Fruit fly (Drosophila melanogaster) whole organism, wandering third instar larva: ENCODE measurements around the gene CG17777.

Experiments
- Abd-B ChIP-seq: fragments of >200 bp; optimal IDR thresholded peaks from 2 replicates; lab custom pipeline; 2017; ENCODE audit warnings: missing biosample characterization, missing genetic modification characterization
- CG32264 ChIP-seq: fragments of 200-800 bp; sonication (Bioruptor generic); optimal IDR thresholded peaks from 2 replicates; lab custom pipeline; 2016; ENCODE audit warnings: missing biosample characterization, missing genetic modification characterization
- CG9705 ChIP-seq: fragments of 200-800 bp; sonication (Bioruptor generic); optimal IDR thresholded peaks from 2 replicates; lab custom pipeline; 2018; ENCODE audit warnings: missing biosample characterization, mild to moderate bottlenecking, missing genetic modification characterization
- Dif ChIP-seq: fragments of 200-275, 200-300 bp; sonication (Bioruptor generic); optimal IDR thresholded peaks from 2 replicates; lab custom pipeline; 2018; ENCODE audit warnings: missing biosample characterization, missing genetic modification characterization; ENCODE audit not compliant: partially characterized antibody
- GATAd ChIP-seq: sonication (Bioruptor generic); optimal IDR thresholded peaks from 2 replicates; lab custom pipeline; 2016; ENCODE audit warnings: missing biosample characterization, missing genetic modification characterization
- HLH106 ChIP-seq: fragments of 200-800 bp; optimal IDR thresholded peaks from 3 replicates; lab custom pipeline; 2019; ENCODE audit warnings: missing biosample characterization, mild to moderate bottlenecking, missing genetic modification characterization, moderate library complexity
- Hr78 ChIP-seq: fragments of >200 bp; optimal IDR thresholded peaks from 2 replicates; lab custom pipeline; 2017; ENCODE audit warnings: missing biosample characterization, missing genetic modification characterization
- Mio ChIP-seq: sonication (Bioruptor generic); optimal IDR thresholded peaks from 2 replicates; lab custom pipeline; 2016; ENCODE audit warnings: missing biosample characterization, missing genetic modification characterization
- Myc ChIP-seq: fragments of >200 bp; optimal IDR thresholded peaks from 2 replicates; lab custom pipeline; 2017
- N ChIP-seq: fragments of >200 bp; optimal IDR thresholded peaks from 2 replicates; lab custom pipeline; 2018; ENCODE audit warnings: missing biosample characterization, missing external identifiers, missing genetic modification characterization
- OdsH ChIP-seq: fragments of 200-800 bp; sonication (Bioruptor generic); optimal IDR thresholded peaks from 2 replicates; lab custom pipeline; 2016; ENCODE audit warnings: missing biosample characterization, mild to moderate bottlenecking, missing genetic modification characterization
- Rel ChIP-seq, 2 experiments: fragments of 200-800 bp; sonication (Bioruptor generic) in 1 of 2; optimal IDR thresholded peaks; 2 replicates in 1 of 2; 3 replicates in 1 of 2; lab custom pipeline; 2016 to 2019; ENCODE audit warnings: mild to moderate bottlenecking in 2 of 2, missing biosample characterization in 2 of 2, missing genetic modification characterization in 2 of 2, moderate library complexity in 1 of 2
- Sp1 ChIP-seq: fragments of 200-800 bp; sonication (Bioruptor generic); optimal IDR thresholded peaks from 3 replicates; lab custom pipeline; 2019; ENCODE audit warnings: missing biosample characterization, mild to moderate bottlenecking, missing genetic modification characterization, moderate library complexity
- Vsx2 ChIP-seq: fragments of 200-300, 225-300 bp; sonication (Bioruptor generic); optimal IDR thresholded peaks from 2 replicates; lab custom pipeline; 2018; ENCODE audit warnings: missing biosample characterization, missing genetic modification characterization; ENCODE audit not compliant: partially characterized antibody
- br ChIP-seq: fragments of 200-800 bp; sonication (Bioruptor generic); optimal IDR thresholded peaks from 2 replicates; lab custom pipeline; 2016; ENCODE audit warnings: missing biosample characterization, missing genetic modification characterization
- dl ChIP-seq, 2 experiments: fragments of 175-275, 200-275 bp in 1 of 2; fragments of 200-275 bp in 1 of 2; sonication (Bioruptor generic); optimal IDR thresholded peaks; lab custom pipeline; 2018; ENCODE audit warnings: mild to moderate bottlenecking in 2 of 2, missing biosample characterization in 2 of 2, missing genetic modification characterization in 2 of 2, moderate library complexity in 2 of 2; ENCODE audit not compliant: partially characterized antibody in 2 of 2, insufficient read depth in 1 of 2
- dsf ChIP-seq: sonication (Bioruptor generic); optimal IDR thresholded peaks from 2 replicates; lab custom pipeline; 2016; ENCODE audit warnings: missing biosample characterization, missing genetic modification characterization, borderline replicate concordance
- ey ChIP-seq: fragments of 200-800 bp; sonication (Bioruptor generic); optimal IDR thresholded peaks from 2 replicates; lab custom pipeline; 2016; ENCODE audit warnings: missing biosample characterization, missing genetic modification characterization
- foxo ChIP-seq, 2 experiments: fragments of 200-800 bp; sonication (Bioruptor generic); optimal IDR thresholded peaks; 2 replicates in 1 of 2; 3 replicates in 1 of 2; lab custom pipeline; 2016 to 2017; ENCODE audit warnings: missing biosample characterization in 2 of 2, missing genetic modification characterization in 2 of 2
- fru ChIP-seq: fragments of 200-800 bp; sonication (Bioruptor generic); optimal IDR thresholded peaks from 3 replicates; lab custom pipeline; 2016; ENCODE audit warnings: missing biosample characterization, mild to moderate bottlenecking, missing genetic modification characterization
- h ChIP-seq: fragments of 200-800 bp; sonication (Bioruptor generic); optimal IDR thresholded peaks from 3 replicates; lab custom pipeline; 2016; ENCODE audit warnings: missing biosample characterization, mild to moderate bottlenecking, missing genetic modification characterization
- jim ChIP-seq: fragments of 175-275, 200-325 bp; sonication (Bioruptor generic); optimal IDR thresholded peaks from 2 replicates; lab custom pipeline; 2016; ENCODE audit warnings: missing biosample characterization, mild to moderate bottlenecking, missing genetic modification characterization
- lola ChIP-seq: fragments of >200 bp; optimal IDR thresholded peaks from 2 replicates; lab custom pipeline; 2017; ENCODE audit warnings: missing biosample characterization, missing genetic modification characterization
- psq ChIP-seq: fragments of 200-800 bp; sonication (Bioruptor generic); optimal IDR thresholded peaks from 3 replicates; lab custom pipeline; 2017; ENCODE audit warnings: missing biosample characterization, mild to moderate bottlenecking, missing genetic modification characterization, moderate library complexity
- rgr ChIP-seq: fragments of 200-800 bp; sonication (Bioruptor generic); optimal IDR thresholded peaks from 3 replicates; lab custom pipeline; 2016; ENCODE audit warnings: missing biosample characterization, mild to moderate bottlenecking, missing genetic modification characterization
- sage ChIP-seq: fragments of 200-800 bp; sonication (Bioruptor generic); optimal IDR thresholded peaks from 2 replicates; lab custom pipeline; 2016; ENCODE audit warnings: missing biosample characterization, mild to moderate bottlenecking, missing genetic modification characterization
- sv ChIP-seq: fragments of 200-800 bp; sonication (Bioruptor generic); optimal IDR thresholded peaks from 3 replicates; lab custom pipeline; 2016; ENCODE audit warnings: missing biosample characterization, missing genetic modification characterization
- tai ChIP-seq: sonication (Bioruptor generic); optimal IDR thresholded peaks from 2 replicates; lab custom pipeline; 2016; ENCODE audit warnings: missing biosample characterization, missing genetic modification characterization
- woc ChIP-seq: sonication (Bioruptor generic); optimal IDR thresholded peaks from 2 replicates; lab custom pipeline; 2016; ENCODE audit warnings: missing biosample characterization, mild to moderate bottlenecking, missing genetic modification characterization

The CG17777 gene

dm6 chrX:2197414-2198271, 11.0 kb downstream of the CG17777 start:
- TF ChIP-seq dsf (GFP tag; lab: Kevin White, UChicago) (no peak), Hr78 (GFP tag; lab: Kevin White, UChicago) (no peak), OdsH (GFP tag; lab: Kevin White, UChicago) (no peak), h (peak; percentile 33), Rel (GFP tag; optimal IDR thresholded peaks at IDR 0.05; lab: Kevin White, UChicago) (no peak), Rel (tag; optimal IDR thresholded peaks at IDR 0.05; lab: Kevin White, UChicago) (peak; percentile 97), br (GFP tag; lab: Kevin White, UChicago) (peak; percentile 19), fru (GFP tag; lab: Kevin White, UChicago) (peak; percentile 17), woc (GFP tag; lab: Kevin White, UChicago) (no peak), HLH106 (tag; lab: Kevin White, UChicago) (peak; percentile 3), Sp1 (GFP tag; lab: Kevin White, UChicago) (peak; percentile 28)

dm6 chrX:2198272-2198571, 11.6 kb downstream of the CG17777 start:
- TF ChIP-seq Rel (GFP tag; optimal IDR thresholded peaks at IDR 0.05; lab: Kevin White, UChicago), result no peak
- TF ChIP-seq Rel (tag; optimal IDR thresholded peaks at IDR 0.05; lab: Kevin White, UChicago), result peak; percentile 50
- no peak for TF ChIP-seq sage (GFP tag; lab: Kevin White, UChicago)

dm6 chrX:2199303-2199702, 12.6 kb downstream of the CG17777 start:
- TF ChIP-seq h, result peak; percentile 22
- TF ChIP-seq dl (GFP tag; optimal IDR thresholded peaks at IDR 0.05; lab: Kevin White, UChicago; ENCODE audit: insufficient read depth in 1 of 2, partially characterized antibody in 2 of 2), result no peak

- no peak for TF ChIP-seq Vsx2 (GFP tag; lab: Kevin White, UChicago)
- no peak for TF ChIP-seq N
- no peak for TF ChIP-seq dl (GFP tag; optimal IDR thresholded peaks at IDR 0.05; lab: Kevin White, UChicago; ENCODE audit: insufficient read depth in 1 of 2, partially characterized antibody in 2 of 2)
- no peak for TF ChIP-seq sv
- TF ChIP-seq CG32264 (GFP tag; lab: Kevin White, UChicago), result no peak
- TF ChIP-seq Mio (GFP tag; lab: Kevin White, UChicago), result no peak
- no peak for TF ChIP-seq fru (GFP tag; lab: Kevin White, UChicago)
- TF ChIP-seq Myc (lab: Kevin White, UChicago), result no peak
Observed at dm6 chrX:2203766-2204165, 17.1 kb downstream of the CG17777 start, which contains the start of gene FarO. TSS of gene FarO (minus strand) at chrX:2203866.

- no peak for TF ChIP-seq ey
- TF ChIP-seq CG9705, result no peak
- no peak for TF ChIP-seq sv
- no peak for TF ChIP-seq lola
- TF ChIP-seq Myc (lab: Kevin White, UChicago), result no peak
- TF ChIP-seq psq (GFP tag; lab: Kevin White, UChicago), result no peak
- no peak for TF ChIP-seq rgr (GFP tag; lab: Kevin White, UChicago)
- no peak for TF ChIP-seq dl (GFP tag; optimal IDR thresholded peaks at IDR 0.05; lab: Kevin White, UChicago; ENCODE audit: insufficient read depth in 1 of 2, partially characterized antibody in 2 of 2)
- no peak for TF ChIP-seq Abd-B (GFP tag; lab: Kevin White, UChicago)
- no peak for TF ChIP-seq Sp1 (GFP tag; lab: Kevin White, UChicago)
- no peak for TF ChIP-seq tai
- no peak for TF ChIP-seq CG32264 (GFP tag; lab: Kevin White, UChicago)
- TF ChIP-seq fru (GFP tag; lab: Kevin White, UChicago), result no peak
- no peak for TF ChIP-seq Rel (GFP tag; optimal IDR thresholded peaks at IDR 0.05; lab: Kevin White, UChicago)
- no peak for TF ChIP-seq Rel (tag; optimal IDR thresholded peaks at IDR 0.05; lab: Kevin White, UChicago)
- no peak for TF ChIP-seq jim
- no peak for TF ChIP-seq dsf (GFP tag; lab: Kevin White, UChicago)
- TF ChIP-seq OdsH (GFP tag; lab: Kevin White, UChicago), result no peak
Observed at dm6 chrX:2208641-2209241, 22.1 kb downstream of the CG17777 start.

dm6 chrX:2212327-2212820, 25.7 kb downstream of the CG17777 start:
- TF ChIP-seq tai (no peak), h (peak; percentile 15), foxo (GFP tag; optimal IDR thresholded peaks at IDR 0.05; lab: Kevin White, UChicago) (peak in 1 of 2 experiments; percentile 23), woc (GFP tag; lab: Kevin White, UChicago) (no peak), Hr78 (GFP tag; lab: Kevin White, UChicago) (no peak), GATAd (no peak), Dif (GFP tag; lab: Kevin White, UChicago) (no peak), Rel (GFP tag; optimal IDR thresholded peaks at IDR 0.05; lab: Kevin White, UChicago) (no peak), Rel (tag; optimal IDR thresholded peaks at IDR 0.05; lab: Kevin White, UChicago) (peak; percentile 65), HLH106 (tag; lab: Kevin White, UChicago) (peak; percentile 36), fru (GFP tag; lab: Kevin White, UChicago) (peak; percentile 36), dsf (GFP tag; lab: Kevin White, UChicago) (no peak)
